Fruit fly (Drosophila melanogaster) whole organism, prepupa: ENCODE measurements around the gene NLaz.

Experiments used
- Blimp-1 ChIP-seq: fragments of 200-800 bp; sonication (Bioruptor generic); optimal IDR thresholded peaks from 3 replicates; lab custom pipeline; 2017; ENCODE audit warnings: missing biosample characterization, missing genetic modification characterization, mild to moderate bottlenecking, moderate library complexity, missing genetic modification reagents
- CG11294 ChIP-seq: fragments of 200-800 bp; sonication (Bioruptor generic); IDR thresholded peaks from 2 replicates; pipeline ENCODE4 v1.3.6; 2022; ENCODE audit warnings: missing biosample characterization, missing genetic modification characterization
- CG11762 ChIP-seq: fragments of 200-800 bp; sonication (Bioruptor generic); optimal IDR thresholded peaks from 3 replicates; lab custom pipeline; 2016; ENCODE audit warnings: missing biosample characterization, missing genetic modification characterization; ENCODE audit not compliant: insufficient read depth
- CG11902 ChIP-seq: fragments of 200-800 bp; sonication (Bioruptor generic); optimal IDR thresholded peaks from 3 replicates; lab custom pipeline; 2016; ENCODE audit warnings: missing biosample characterization, missing genetic modification characterization
- CG15336 ChIP-seq: fragments of 200-800 bp; sonication (Bioruptor generic); IDR thresholded peaks from 2 replicates; pipeline ENCODE4 v1.3.6; 2022; ENCODE audit warnings: missing biosample characterization, missing genetic modification characterization
- CG1621 ChIP-seq: fragments of 200-800 bp; sonication (Bioruptor generic); optimal IDR thresholded peaks from 3 replicates; lab custom pipeline; 2018; ENCODE audit warnings: missing biosample characterization, mild to moderate bottlenecking, missing genetic modification characterization
- CG16779 ChIP-seq: fragments of 200-800 bp; sonication (Bioruptor generic); optimal IDR thresholded peaks from 3 replicates; lab custom pipeline; 2017; ENCODE audit warnings: missing biosample characterization, mild to moderate bottlenecking, missing genetic modification characterization
- CG32006 ChIP-seq: fragments of 200-800 bp; sonication (Bioruptor generic); optimal IDR thresholded peaks from 3 replicates; lab custom pipeline; 2017; ENCODE audit warnings: missing biosample characterization, mild to moderate bottlenecking, missing genetic modification characterization
- CG6163 ChIP-seq: fragments of 200-800 bp; sonication (Bioruptor generic); IDR thresholded peaks from 3 replicates; pipeline ENCODE4 v1.3.6; 2022; ENCODE audit warnings: missing biosample characterization, missing genetic modification characterization
- CG6276 ChIP-seq: fragments of 200-800 bp; sonication (Bioruptor generic); optimal IDR thresholded peaks from 2 replicates; lab custom pipeline; 2017; ENCODE audit warnings: missing biosample characterization, mild to moderate bottlenecking, missing genetic modification characterization
- CG6792 ChIP-seq: fragments of 200-800 bp; sonication (Bioruptor generic); optimal IDR thresholded peaks from 3 replicates; lab custom pipeline; 2016; ENCODE audit warnings: missing biosample characterization, missing genetic modification characterization
- CG6808 ChIP-seq: fragments of 200-800 bp; sonication (Bioruptor generic); optimal IDR thresholded peaks from 3 replicates; lab custom pipeline; 2017; ENCODE audit warnings: missing biosample characterization, missing genetic modification characterization, mild to moderate bottlenecking, moderate library complexity, missing genetic modification reagents
- CG8632 ChIP-seq: fragments of 200-800 bp; sonication (Bioruptor generic); optimal IDR thresholded peaks from 3 replicates; lab custom pipeline; 2016; ENCODE audit warnings: missing biosample characterization, missing genetic modification characterization
- Eip78C ChIP-seq: fragments of 200-800 bp; sonication (Bioruptor generic); peaks from one replicate; lab custom pipeline; 2016; ENCODE audit warnings: missing biosample characterization, missing genetic modification characterization
- Eip93F ChIP-seq: fragments of 200-800 bp; sonication (Bioruptor generic); optimal IDR thresholded peaks from 2 replicates; lab custom pipeline; 2016; ENCODE audit warnings: missing biosample characterization, mild to moderate bottlenecking, missing genetic modification characterization
- Ets21C ChIP-seq: fragments of 200-800 bp; sonication (Bioruptor generic); optimal IDR thresholded peaks from 3 replicates; lab custom pipeline; 2016; ENCODE audit warnings: missing biosample characterization, missing genetic modification characterization
- Ets96B ChIP-seq: fragments of 200-800 bp; optimal IDR thresholded peaks from 2 replicates; lab custom pipeline; 2019; ENCODE audit warnings: missing biosample characterization, mild to moderate bottlenecking, missing genetic modification characterization, moderate library complexity
- Gug ChIP-seq: fragments of 200-800 bp; sonication (Bioruptor generic); IDR thresholded peaks from 2 replicates; pipeline ENCODE4 v1.3.6; 2022; ENCODE audit warnings: missing biosample characterization, missing genetic modification characterization
- Hr4 ChIP-seq: fragments of 200-800 bp; sonication (Bioruptor generic); optimal IDR thresholded peaks from 3 replicates; lab custom pipeline; 2016; ENCODE audit warnings: missing biosample characterization, missing genetic modification characterization
- Met ChIP-seq: fragments of 200-800 bp; sonication (Bioruptor generic); optimal IDR thresholded peaks from 3 replicates; lab custom pipeline; 2016; ENCODE audit warnings: missing biosample characterization, missing genetic modification characterization
- OdsH ChIP-seq: fragments of 200-800 bp; sonication (Bioruptor generic); optimal IDR thresholded peaks from 3 replicates; lab custom pipeline; 2016; ENCODE audit warnings: missing biosample characterization, missing genetic modification characterization
- Smox ChIP-seq: fragments of 200-800 bp; sonication (Bioruptor generic); optimal IDR thresholded peaks from 3 replicates; lab custom pipeline; 2016; ENCODE audit warnings: missing biosample characterization, missing genetic modification characterization
- Sox102F ChIP-seq: fragments of 200-800 bp; sonication (Bioruptor generic); optimal IDR thresholded peaks from 2 replicates; lab custom pipeline; 2016; ENCODE audit warnings: missing biosample characterization, mild to moderate bottlenecking, missing genetic modification characterization
- Sox14 ChIP-seq: fragments of 200-800 bp; sonication (Bioruptor generic); optimal IDR thresholded peaks from 3 replicates; lab custom pipeline; 2016; ENCODE audit warnings: missing biosample characterization, missing genetic modification characterization
- Sox15 ChIP-seq: fragments of 200-800 bp; sonication (Bioruptor generic); optimal IDR thresholded peaks from 3 replicates; lab custom pipeline; 2016; ENCODE audit warnings: missing biosample characterization, missing genetic modification characterization
- achi ChIP-seq: fragments of 200-800 bp; sonication (Bioruptor generic); optimal IDR thresholded peaks from 3 replicates; lab custom pipeline; 2016; ENCODE audit warnings: missing biosample characterization, missing genetic modification characterization
- acj6 ChIP-seq: fragments of 200-800 bp; sonication (Bioruptor generic); optimal IDR thresholded peaks from 3 replicates; lab custom pipeline; 2016; ENCODE audit warnings: missing biosample characterization, missing genetic modification characterization
- cyc ChIP-seq: fragments of 200-800 bp; sonication (Bioruptor generic); optimal IDR thresholded peaks from 3 replicates; lab custom pipeline; 2016; ENCODE audit warnings: missing biosample characterization, missing genetic modification characterization
- dac ChIP-seq: fragments of 200-800 bp; sonication (Bioruptor generic); optimal IDR thresholded peaks from 2 replicates; lab custom pipeline; 2017; ENCODE audit warnings: missing biosample characterization, mild to moderate bottlenecking, missing genetic modification characterization
- esn ChIP-seq: fragments of 200-800 bp; sonication (Bioruptor generic); optimal IDR thresholded peaks from 2 replicates; lab custom pipeline; 2016; ENCODE audit warnings: missing biosample characterization, mild to moderate bottlenecking, missing genetic modification characterization, moderate library complexity
- fd85E ChIP-seq: fragments of 200-800 bp; sonication (Bioruptor generic); optimal IDR thresholded peaks from 3 replicates; lab custom pipeline; 2016; ENCODE audit warnings: missing biosample characterization, missing genetic modification characterization
- fkh ChIP-seq: fragments of 200-800 bp; sonication (Bioruptor generic); optimal IDR thresholded peaks from 3 replicates; lab custom pipeline; 2017; ENCODE audit warnings: missing biosample characterization, mild to moderate bottlenecking, missing genetic modification characterization, moderate library complexity
- lz ChIP-seq: fragments of 200-800 bp; sonication (Bioruptor generic); optimal IDR thresholded peaks from 3 replicates; lab custom pipeline; 2016; ENCODE audit warnings: missing biosample characterization, missing genetic modification characterization
- pdm3 ChIP-seq: fragments of 200-800 bp; sonication (Bioruptor generic); optimal IDR thresholded peaks from 3 replicates; lab custom pipeline; 2016; ENCODE audit warnings: missing biosample characterization, missing genetic modification characterization
- salr ChIP-seq, 2 experiments: fragments of 200-800 bp; sonication (Bioruptor generic); optimal IDR thresholded peaks; 3 replicates each; lab custom pipeline; 2016 to 2018; ENCODE audit warnings: missing biosample characterization in 2 of 2, missing genetic modification characterization in 2 of 2, mild to moderate bottlenecking in 1 of 2
- svp ChIP-seq: fragments of 200-800 bp; sonication (Bioruptor generic); peaks from one replicate; lab custom pipeline; 2016; ENCODE audit warnings: missing biosample characterization, missing genetic modification characterization
- vri ChIP-seq: fragments of 200-800 bp; sonication (Bioruptor generic); optimal IDR thresholded peaks from 3 replicates; lab custom pipeline; 2016; ENCODE audit warnings: missing biosample characterization, mild to moderate bottlenecking, missing genetic modification characterization

The NLaz gene

DNA sequence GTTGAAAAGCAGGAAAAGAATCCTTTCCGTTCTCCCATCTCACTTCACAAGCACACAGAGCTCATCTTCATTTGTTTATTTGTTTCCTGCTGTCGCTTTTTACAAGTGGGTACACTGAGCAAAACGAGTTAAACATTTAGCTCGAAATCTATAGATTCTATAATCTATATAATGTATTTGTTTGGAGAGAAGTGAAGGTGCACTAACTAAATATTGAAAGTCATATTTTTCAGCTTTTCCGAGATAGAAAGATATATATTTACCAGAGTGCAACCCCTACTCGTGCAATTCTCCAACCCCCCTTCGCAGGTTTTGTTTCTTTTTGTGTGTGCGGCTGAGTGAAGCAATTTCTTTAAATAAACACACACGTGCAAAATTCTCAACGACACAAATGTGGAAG lies 26.2 kb upstream of the NLaz start (continued):
- TF ChIP-seq Eip93F (no peak), CG11902 (no peak), Smox (GFP tag; lab: Kevin White, UChicago) (no peak), Ets96B (tag; lab: Kevin White, UChicago) (peak; percentile 64)

DNA sequence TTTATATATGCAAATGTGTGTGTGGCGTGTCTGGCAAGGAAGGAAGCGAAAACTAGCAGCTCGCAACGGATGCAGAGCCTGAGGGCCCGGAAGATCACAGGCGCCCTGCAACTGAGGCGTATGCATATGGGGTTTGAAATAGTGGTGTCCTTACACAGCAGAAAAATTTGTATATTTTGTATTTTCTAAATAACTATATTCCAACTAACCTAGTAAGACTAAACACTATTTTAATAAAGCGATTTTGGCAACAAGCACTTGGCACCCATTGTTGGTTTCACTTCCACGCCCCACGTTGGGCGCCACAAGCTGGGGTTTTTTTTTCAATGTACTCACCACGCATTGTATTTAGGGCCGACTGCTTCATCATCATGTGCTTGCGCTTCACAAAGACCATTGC lies 24.9 kb upstream of the NLaz start:
- no peak for TF ChIP-seq Blimp-1
- 0 out of 2 replicates have a peak, but pooled peaks have one; percentile 7 for TF ChIP-seq CG15336 (GFP tag; lab: Robert Waterston, UW)
- peak; percentile 60 for TF ChIP-seq Eip78C
- no peak for TF ChIP-seq CG6792 (GFP tag; lab: Kevin White, UChicago)
- peak; percentile 0 for TF ChIP-seq OdsH (GFP tag; lab: Kevin White, UChicago)
- peak; percentile 18 for TF ChIP-seq CG32006 (GFP tag; lab: Kevin White, UChicago)

DNA sequence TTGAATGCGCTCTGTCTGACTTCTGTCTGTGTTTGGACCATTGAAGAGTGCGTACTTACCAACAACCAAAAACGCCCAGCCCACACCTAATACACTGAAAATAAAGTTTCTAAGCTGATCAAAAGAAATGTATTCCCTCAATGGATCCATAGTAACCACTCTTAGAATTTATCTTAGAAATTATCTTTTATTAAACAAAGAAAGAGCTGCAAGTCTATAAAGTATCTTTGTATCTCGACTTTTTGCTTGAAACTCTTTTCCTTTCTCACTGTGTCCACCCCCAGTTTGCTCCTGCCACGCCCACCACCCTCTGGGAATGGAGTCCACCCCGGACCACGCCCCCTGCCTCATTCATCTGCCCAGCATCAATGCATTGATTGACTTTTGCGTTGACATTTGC lies 16.0 kb upstream of the NLaz start:
- TF ChIP-seq Eip78C (no peak), Sox102F (GFP tag; lab: Kevin White, UChicago) (no peak), CG11294 (no peak), dac (GFP tag; lab: Kevin White, UChicago) (no peak), Sox15 (GFP tag; lab: Kevin White, UChicago) (no peak), CG11762 (GFP tag; lab: Kevin White, UChicago) (no peak), esn (GFP tag; lab: Kevin White, UChicago) (no peak), CG6163 (no peak), fkh (GFP tag; lab: Kevin White, UChicago) (no peak), acj6 (GFP tag; lab: Kevin White, UChicago) (no peak), salr (GFP tag; optimal IDR thresholded peaks at IDR 0.05; lab: Kevin White, UChicago) (no peak), CG1621 (no peak), Met (GFP tag; lab: Kevin White, UChicago) (no peak), Smox (GFP tag; lab: Kevin White, UChicago) (no peak), CG6808 (GFP tag; lab: Kevin White, UChicago) (no peak), lz (GFP tag; lab: Kevin White, UChicago) (no peak), achi (no peak), fd85E (GFP tag; lab: Kevin White, UChicago) (no peak)

DNA sequence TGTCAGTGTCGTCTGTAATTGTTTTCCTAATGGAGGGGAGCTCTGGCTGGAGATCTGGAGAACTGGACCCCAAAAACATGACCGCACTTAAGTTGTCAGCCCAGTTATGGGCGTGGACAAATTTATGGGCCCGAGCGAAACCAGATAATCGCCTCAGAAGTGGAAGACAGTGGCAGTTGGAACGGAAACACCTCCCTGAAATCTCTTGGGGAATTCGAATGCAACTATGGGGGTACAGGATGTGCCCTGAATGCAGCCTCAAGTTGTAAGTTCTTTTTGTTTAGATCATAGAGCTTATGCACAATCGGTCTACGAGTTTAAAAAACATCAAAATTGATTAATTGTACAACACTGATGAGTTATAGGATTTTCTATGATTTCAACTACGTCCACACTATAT lies 6.1 kb upstream of the NLaz start, which contains the start of gene CG14346:
CG14346 (plus strand) TSS at position 301 of the 400 bp plus-strand sequence.
- TF ChIP-seq Hr4 (no peak), Sox15 (GFP tag; lab: Kevin White, UChicago) (no peak), pdm3 (GFP tag; lab: Kevin White, UChicago) (no peak), CG8632 (GFP tag; lab: Kevin White, UChicago) (no peak), Sox14 (no peak), OdsH (GFP tag; lab: Kevin White, UChicago) (no peak), svp (GFP tag; lab: Kevin White, UChicago) (no peak), Ets21C (no peak), vri (no peak), Gug (no peak), Ets96B (tag; lab: Kevin White, UChicago) (no peak), CG6276 (GFP tag; lab: Kevin White, UChicago) (no peak), CG16779 (no peak), cyc (no peak), lz (GFP tag; lab: Kevin White, UChicago) (no peak)
